Worm (Caenorhabditis elegans) whole organism, young adult: Measurements from ENCODE around the gene srh-19.

ENCODE experiments used
- B0019.2 ChIP-seq: fragments of 200-800 bp; sonication (Bioruptor generic); conservative IDR thresholded peaks from 2 replicates; pipeline ENCODE4 v1.3.6; 2022; ENCODE audit warnings: missing genetic modification reagents, missing genetic modification characterization, missing compliant biosample characterization
- D2030.7 ChIP-seq: fragments of 200-800 bp; sonication (Bioruptor generic); IDR thresholded peaks from 2 replicates; pipeline ENCODE4 v1.3.6; 2022; ENCODE audit warnings: missing genetic modification reagents, missing genetic modification characterization, missing compliant biosample characterization
- F37B4.10 ChIP-seq: fragments of 200-800 bp; sonication (Bioruptor generic); IDR thresholded peaks from 2 replicates; pipeline ENCODE4 v1.3.6; 2022; ENCODE audit warnings: missing genetic modification characterization, missing compliant biosample characterization
- F55B11.4 ChIP-seq: sonication (generic microtip); optimal IDR thresholded peaks from 2 replicates; lab custom pipeline; 2016; ENCODE audit warnings: missing compliant biosample characterization, missing genetic modification characterization, borderline replicate concordance; ENCODE audit not compliant: insufficient read depth
- F57C9.4 ChIP-seq: sonication (generic microtip); optimal IDR thresholded peaks from 2 replicates; lab custom pipeline; 2017; ENCODE audit warnings: mild to moderate bottlenecking, missing genetic modification characterization, missing compliant biosample characterization
- T07F8.4 ChIP-seq: sonication (generic microtip); optimal IDR thresholded peaks from 2 replicates; lab custom pipeline; 2016; ENCODE audit warnings: mild to moderate bottlenecking, missing genetic modification characterization, moderate library complexity, missing compliant biosample characterization
- T26A5.8 ChIP-seq: sonication (generic microtip); optimal IDR thresholded peaks from 2 replicates; lab custom pipeline; 2016; ENCODE audit warnings: missing genetic modification characterization, missing compliant biosample characterization
- Y53F4B.3 ChIP-seq: fragments of 200-800 bp; sonication (Bioruptor generic); IDR thresholded peaks from 2 replicates; pipeline ENCODE4 v1.3.6; 2022; ENCODE audit warnings: missing genetic modification reagents, missing genetic modification characterization, missing compliant biosample characterization
- Y53G8AR.9 ChIP-seq: fragments of 200-800 bp; sonication (Bioruptor generic); conservative IDR thresholded peaks from 2 replicates; pipeline ENCODE4 v1.3.6; 2022; ENCODE audit warnings: missing genetic modification reagents, missing genetic modification characterization, missing compliant biosample characterization
- Y56A3A.18 ChIP-seq: fragments of 200-800 bp; sonication (Bioruptor generic); IDR thresholded peaks from 2 replicates; pipeline ENCODE4 v1.3.6; 2022; ENCODE audit warnings: missing genetic modification reagents, missing genetic modification characterization, missing compliant biosample characterization
- Y95B8A.8 ChIP-seq: fragments of 200-800 bp; sonication (Bioruptor generic); IDR thresholded peaks from 2 replicates; pipeline ENCODE4 v1.3.6; 2022; ENCODE audit warnings: missing genetic modification reagents, missing genetic modification characterization, missing compliant biosample characterization
- akir-1 ChIP-seq: fragments of 200-800 bp; sonication (Bioruptor generic); optimal IDR thresholded peaks from 2 replicates; lab custom pipeline; 2018; ENCODE audit warnings: mild to moderate bottlenecking, missing genetic modification characterization, moderate library complexity, missing compliant biosample characterization
- attf-3 ChIP-seq: fragments of 200-800 bp; sonication (Bioruptor generic); conservative IDR thresholded peaks from 2 replicates; pipeline ENCODE4 v1.3.6; 2022; ENCODE audit warnings: missing genetic modification reagents, missing genetic modification characterization, missing compliant biosample characterization
- attf-6 ChIP-seq: fragments of 200-800 bp; sonication (Bioruptor generic); IDR thresholded peaks from 2 replicates; pipeline ENCODE4 v1.3.6; 2022; ENCODE audit warnings: missing genetic modification reagents, missing genetic modification characterization, missing compliant biosample characterization
- ccch-3 ChIP-seq: fragments of 200-800 bp; sonication (Bioruptor generic); optimal IDR thresholded peaks from 2 replicates; lab custom pipeline; 2018; ENCODE audit warnings: mild to moderate bottlenecking, missing genetic modification characterization, missing compliant biosample characterization
- cebp-1 ChIP-seq, 2 experiments: fragments of 200-800 bp in 1 of 2; sonication (Bioruptor generic) in 1 of 2; sonication (generic microtip) in 1 of 2; IDR thresholded peaks in 1 of 2; optimal IDR thresholded peaks in 1 of 2; 2 replicates each; pipeline versions ENCODE4 v1.3.6 to Lab custom; 2017 to 2022; ENCODE audit warnings: missing compliant biosample characterization in 2 of 2, missing genetic modification characterization in 2 of 2, mild to moderate bottlenecking in 1 of 2, missing genetic modification reagents in 1 of 2, moderate library complexity in 1 of 2
- cebp-2 ChIP-seq: fragments of 200-800 bp; sonication (Bioruptor generic); IDR thresholded peaks from 2 replicates; pipeline ENCODE4 v1.3.6; 2022; ENCODE audit warnings: missing genetic modification characterization, missing compliant biosample characterization
- ceh-40 ChIP-seq: fragments of 200-800 bp; sonication (Bioruptor generic); IDR thresholded peaks from 2 replicates; pipeline ENCODE4 v1.3.6; 2022; ENCODE audit warnings: missing genetic modification characterization, missing compliant biosample characterization
- chd-7 ChIP-seq: sonication (generic microtip); optimal IDR thresholded peaks from 2 replicates; lab custom pipeline; 2016; ENCODE audit warnings: mild to moderate bottlenecking, missing genetic modification characterization, moderate library complexity, missing compliant biosample characterization
- die-1 ChIP-seq: sonication (generic microtip); optimal IDR thresholded peaks from 2 replicates; lab custom pipeline; 2016; ENCODE audit warnings: missing genotype, mild to moderate bottlenecking, missing genetic modification characterization, missing compliant biosample characterization
- dpl-1 ChIP-seq: fragments of 150-350 bp; optimal IDR thresholded peaks from 2 replicates; lab custom pipeline; 2014; ENCODE audit warnings: missing biosample characterization, missing genetic modification reagents, missing genetic modification characterization
- egl-44 ChIP-seq: fragments of 200-800 bp; sonication (Bioruptor generic); IDR thresholded peaks from 2 replicates; pipeline ENCODE4 v1.3.6; 2022; ENCODE audit warnings: missing genetic modification reagents, missing genetic modification characterization, missing compliant biosample characterization
- gei-17 ChIP-seq: fragments of 200-800 bp; sonication (Bioruptor generic); optimal IDR thresholded peaks from 2 replicates; lab custom pipeline; 2018; ENCODE audit warnings: mild to moderate bottlenecking, missing genetic modification characterization, missing compliant biosample characterization
- him-1 ChIP-seq: sonication (generic microtip); optimal IDR thresholded peaks from 2 replicates; lab custom pipeline; 2016; ENCODE audit warnings: missing genotype, missing genetic modification reagents, missing genetic modification characterization, missing compliant biosample characterization
- hlh-12 ChIP-seq: sonication (generic microtip); optimal IDR thresholded peaks from 2 replicates; lab custom pipeline; 2016; ENCODE audit warnings: missing genetic modification characterization, missing compliant biosample characterization
- hrde-1 ChIP-seq: sonication (generic microtip); optimal IDR thresholded peaks from 2 replicates; lab custom pipeline; 2016; ENCODE audit warnings: missing genetic modification characterization, mild to moderate bottlenecking, missing compliant biosample characterization, moderate library complexity, missing genotype, missing genetic modification reagents, borderline replicate concordance
- lin-40 ChIP-seq: sonication (generic microtip); optimal IDR thresholded peaks from 2 replicates; lab custom pipeline; 2016; ENCODE audit warnings: missing genetic modification characterization, mild to moderate bottlenecking, missing compliant biosample characterization, missing genotype, missing genetic modification reagents
- lsl-1 ChIP-seq: fragments of 200-800 bp; sonication (Bioruptor generic); optimal IDR thresholded peaks from 2 replicates; lab custom pipeline; 2018; ENCODE audit warnings: mild to moderate bottlenecking, missing genetic modification characterization, moderate library complexity, missing compliant biosample characterization
- lsy-27 ChIP-seq: sonication (generic microtip); optimal IDR thresholded peaks from 2 replicates; lab custom pipeline; 2017; ENCODE audit warnings: missing genetic modification characterization, mild to moderate bottlenecking, missing compliant biosample characterization, antibody characterized with exemption, missing genotype, borderline replicate concordance; ENCODE audit not compliant: insufficient read depth
- madf-3 ChIP-seq: fragments of 200-800 bp; sonication (Bioruptor generic); IDR thresholded peaks from 2 replicates; pipeline ENCODE4 v1.3.6; 2022; ENCODE audit warnings: missing genetic modification reagents, missing genetic modification characterization, missing compliant biosample characterization
- mcd-1 ChIP-seq: fragments of 200-800 bp; sonication (Bioruptor generic); IDR thresholded peaks from 2 replicates; pipeline ENCODE4 v1.3.6; 2022; ENCODE audit warnings: missing genetic modification reagents, missing genetic modification characterization, missing compliant biosample characterization
- mes-4 ChIP-seq: sonication (generic microtip); optimal IDR thresholded peaks from 2 replicates; lab custom pipeline; 2016; ENCODE audit warnings: missing genotype, missing genetic modification characterization, missing compliant biosample characterization
- nfya-1 ChIP-seq: sonication (generic microtip); optimal IDR thresholded peaks from 2 replicates; lab custom pipeline; 2017; ENCODE audit warnings: antibody characterized with exemption, missing compliant biosample characterization, missing genetic modification characterization, borderline replicate concordance; ENCODE audit not compliant: insufficient read depth
- nhr-179 ChIP-seq: sonication (generic microtip); optimal IDR thresholded peaks from 2 replicates; lab custom pipeline; 2016; ENCODE audit warnings: mild to moderate bottlenecking, missing genetic modification characterization, missing compliant biosample characterization
- pha-4 ChIP-seq: fragments of 150-350 bp; sonication (generic microtip); optimal IDR thresholded peaks from 2 replicates; lab custom pipeline; 2014; ENCODE audit warnings: missing biosample characterization, missing genetic modification reagents, missing genetic modification characterization
- repo-1 ChIP-seq: sonication (generic microtip); optimal IDR thresholded peaks from 2 replicates; lab custom pipeline; 2017; ENCODE audit warnings: mild to moderate bottlenecking, missing genetic modification characterization, missing compliant biosample characterization
- snpc-1.3 ChIP-seq: sonication (generic microtip); optimal IDR thresholded peaks from 2 replicates; lab custom pipeline; 2017; ENCODE audit warnings: missing genetic modification characterization, mild to moderate bottlenecking, missing compliant biosample characterization, antibody characterized with exemption, moderate library complexity, missing genotype, missing genetic modification reagents; ENCODE audit not compliant: insufficient read depth
- sptf-2 ChIP-seq: fragments of 200-800 bp; sonication (Bioruptor generic); optimal IDR thresholded peaks from 2 replicates; lab custom pipeline; 2018; ENCODE audit warnings: mild to moderate bottlenecking, missing genetic modification characterization, missing compliant biosample characterization
- tbx-9 ChIP-seq: sonication (generic microtip); optimal IDR thresholded peaks from 2 replicates; lab custom pipeline; 2016; ENCODE audit warnings: borderline replicate concordance, missing genetic modification characterization, inconsistent platforms, missing compliant biosample characterization
- unc-62 ChIP-seq: fragments of 150-350 bp; optimal IDR thresholded peaks from 2 replicates; lab custom pipeline; 2014; ENCODE audit warnings: missing biosample characterization, missing genetic modification reagents, missing genetic modification characterization
- zfh-2 ChIP-seq: fragments of 200-800 bp; sonication (Bioruptor generic); conservative IDR thresholded peaks from 2 replicates; pipeline ENCODE4 v1.3.6; 2022; ENCODE audit warnings: missing genetic modification reagents, missing genetic modification characterization, missing compliant biosample characterization
- ztf-3 ChIP-seq: fragments of 200-800 bp; sonication (Bioruptor generic); optimal IDR thresholded peaks from 2 replicates; lab custom pipeline; 2018; ENCODE audit warnings: mild to moderate bottlenecking, missing genetic modification characterization, missing compliant biosample characterization

srh-19 gene

DNA sequence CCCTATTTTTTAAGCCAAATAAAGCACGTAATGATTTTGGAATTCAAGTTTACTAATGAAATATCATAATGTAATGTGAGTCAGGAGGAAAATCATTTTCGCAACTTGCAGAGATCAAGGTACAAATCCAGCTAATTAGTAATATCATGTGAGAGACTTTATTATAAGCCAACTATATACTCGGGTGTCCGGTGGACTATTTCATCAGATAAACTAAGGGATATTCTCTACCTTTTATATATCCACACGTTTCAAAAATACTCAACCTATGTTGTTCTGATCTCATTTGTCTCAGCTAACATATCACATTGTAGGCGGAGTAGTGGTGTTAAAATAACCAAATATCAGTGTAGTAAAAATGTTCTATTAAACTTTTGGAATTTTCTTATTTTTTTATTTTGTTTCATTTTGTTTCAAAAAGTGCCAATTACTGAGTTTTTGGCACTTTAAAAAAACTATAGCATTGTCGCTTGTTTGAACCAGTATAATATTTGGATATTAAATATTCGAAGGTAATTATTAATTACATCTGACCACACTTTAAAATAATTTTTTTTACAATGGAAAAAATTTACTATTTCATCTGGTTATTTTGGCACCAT, 23.5 kb upstream of the srh-19 start (continued):
- TF ChIP-seq unc-62 (GFP tag; lab: Kevin White, UChicago): no peak
- no peak for TF ChIP-seq T26A5.8
- no peak for TF ChIP-seq attf-3
- TF ChIP-seq hrde-1 (tag; lab: Kevin White, UChicago): no peak
- TF ChIP-seq lin-40 (tag; lab: Kevin White, UChicago): peak; percentile 99
- TF ChIP-seq Y56A3A.18 (GFP tag; lab: Robert Waterston, UW): peak; percentile 97
- TF ChIP-seq die-1 (tag; lab: Kevin White, UChicago): no peak
- 0 out of 2 replicates have a peak, but pooled peaks have one; percentile 51 for TF ChIP-seq egl-44 (GFP tag; lab: Robert Waterston, UW)
- TF ChIP-seq madf-3 (GFP tag; lab: Robert Waterston, UW): no peak
- no peak for TF ChIP-seq F57C9.4 (tag; lab: Kevin White, UChicago)
- no peak for TF ChIP-seq mes-4 (tag; lab: Kevin White, UChicago)
- no peak for TF ChIP-seq F55B11.4

DNA sequence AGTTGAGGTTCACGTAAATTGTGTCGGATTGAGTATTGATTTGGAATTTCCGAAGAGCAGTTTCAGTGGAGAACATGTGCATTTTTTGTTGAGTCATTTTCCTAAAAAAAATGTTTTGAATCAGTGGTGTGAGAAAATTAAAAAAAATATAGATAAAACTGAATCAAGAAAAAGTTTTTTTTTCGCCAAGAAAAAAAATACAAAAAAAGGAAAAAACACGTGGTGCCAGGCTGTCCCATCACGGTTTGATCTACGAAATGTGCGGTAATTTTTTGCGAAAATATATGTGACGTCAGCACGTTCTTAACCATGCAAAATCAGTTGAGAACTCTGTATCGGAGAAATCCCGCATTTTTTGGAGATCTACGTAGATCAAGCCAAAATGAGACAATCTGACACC, 19.1 kb upstream of the srh-19 start, which contains the start of gene F56C3.9:
Gene F56C3.9 (minus strand): TSS at position 101 of the 400 bp plus-strand sequence.
- TF ChIP-seq tbx-9 (tag; lab: Kevin White, UChicago) (no peak), T07F8.4 (tag; lab: Kevin White, UChicago) (no peak), Y53F4B.3 (GFP tag; lab: Robert Waterston, UW) (no peak), nfya-1 (tag; lab: Kevin White, UChicago) (no peak), D2030.7 (GFP tag; lab: Robert Waterston, UW) (no peak), B0019.2 (GFP tag; lab: Robert Waterston, UW) (no peak), akir-1 (GFP tag; lab: Kevin White, UChicago) (no peak), snpc-1.3 (tag; lab: Kevin White, UChicago) (no peak), attf-6 (GFP tag; lab: Robert Waterston, UW) (no peak), Y53G8AR.9 (no peak), zfh-2 (GFP tag; lab: Robert Waterston, UW) (no peak), mcd-1 (GFP tag; lab: Robert Waterston, UW) (no peak), ccch-3 (GFP tag; lab: Kevin White, UChicago) (no peak), die-1 (tag; lab: Kevin White, UChicago) (no peak), gei-17 (GFP tag; lab: Kevin White, UChicago) (no peak), Y95B8A.8 (no peak)
- TF ChIP-seq, all 124 proteins: peak for 0

DNA sequence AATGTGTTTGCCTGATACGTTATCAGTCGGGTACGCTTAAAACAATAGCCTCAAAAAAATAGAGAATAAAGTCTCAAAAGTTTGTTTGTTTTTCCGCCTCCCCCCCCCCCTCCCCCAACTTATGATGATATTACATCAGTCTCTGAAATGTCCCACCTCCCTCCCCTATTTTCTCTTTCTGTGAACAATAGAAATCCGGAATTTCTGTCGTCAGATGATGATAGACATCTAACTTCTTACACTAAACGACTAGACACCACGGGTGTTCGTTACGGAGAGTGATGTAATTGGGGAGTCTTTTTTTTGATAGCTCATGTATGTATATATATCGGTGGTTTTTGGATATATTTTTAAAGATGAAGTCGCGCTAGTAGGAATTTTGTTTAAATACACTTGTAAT, 18.5 kb upstream of the srh-19 start:
- no peak for TF ChIP-seq him-1 (tag; lab: Kevin White, UChicago)
- no peak for TF ChIP-seq lsy-27 (tag; lab: Kevin White, UChicago)

DNA sequence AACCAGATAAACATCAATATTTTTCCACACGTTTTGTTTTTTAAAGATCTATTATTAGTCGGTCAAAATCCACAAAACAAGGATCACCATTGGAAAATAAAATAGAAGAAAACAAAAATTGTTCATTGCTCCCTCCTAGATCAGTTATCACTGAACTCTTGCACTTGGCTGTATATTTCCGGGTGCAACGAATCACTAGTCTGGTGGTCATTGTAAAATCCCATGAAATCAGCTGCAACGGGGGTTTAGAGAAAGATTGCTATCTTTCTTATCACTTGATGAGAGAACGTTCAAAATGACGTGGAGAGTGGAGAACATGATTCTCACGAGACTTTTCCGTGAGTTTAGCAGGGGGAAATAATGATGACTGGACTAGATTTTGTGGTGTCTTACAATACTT, 17.2 kb upstream of the srh-19 start:
- no peak for TF ChIP-seq pha-4
- TF ChIP-seq F37B4.10 (GFP tag; lab: Robert Waterston, UW): no peak
- TF ChIP-seq lin-40 (tag; lab: Kevin White, UChicago): peak; percentile 27
- no peak for TF ChIP-seq hlh-12 (tag; lab: Kevin White, UChicago)
- TF ChIP-seq chd-7: no peak
- no peak for TF ChIP-seq snpc-1.3 (tag; lab: Kevin White, UChicago)
- TF ChIP-seq ccch-3 (GFP tag; lab: Kevin White, UChicago): no peak
- TF ChIP-seq ceh-40 (GFP tag; lab: Robert Waterston, UW): no peak
- TF ChIP-seq repo-1 (tag; lab: Kevin White, UChicago): no peak
- TF ChIP-seq dpl-1 (GFP tag; lab: Kevin White, UChicago): no peak
- no peak for TF ChIP-seq ztf-3 (GFP tag; lab: Kevin White, UChicago)
- no peak for TF ChIP-seq cebp-1 (GFP tag; IDR thresholded peaks at IDR 0.05; lab: Robert Waterston, UW)
- peak; percentile 32 for TF ChIP-seq cebp-1 (tag; optimal IDR thresholded peaks at IDR 0.05; lab: Kevin White, UChicago)
- no peak for TF ChIP-seq cebp-2 (GFP tag; lab: Robert Waterston, UW)
- no peak for TF ChIP-seq sptf-2 (GFP tag; lab: Kevin White, UChicago)
- TF ChIP-seq nhr-179 (tag; lab: Kevin White, UChicago): no peak
- TF ChIP-seq lsl-1 (GFP tag; lab: Kevin White, UChicago): no peak
- TF ChIP-seq F55B11.4: no peak
